Comparison of ENCODE assay signal across 1 fruit fly cellular context in the genomic region with DNA sequence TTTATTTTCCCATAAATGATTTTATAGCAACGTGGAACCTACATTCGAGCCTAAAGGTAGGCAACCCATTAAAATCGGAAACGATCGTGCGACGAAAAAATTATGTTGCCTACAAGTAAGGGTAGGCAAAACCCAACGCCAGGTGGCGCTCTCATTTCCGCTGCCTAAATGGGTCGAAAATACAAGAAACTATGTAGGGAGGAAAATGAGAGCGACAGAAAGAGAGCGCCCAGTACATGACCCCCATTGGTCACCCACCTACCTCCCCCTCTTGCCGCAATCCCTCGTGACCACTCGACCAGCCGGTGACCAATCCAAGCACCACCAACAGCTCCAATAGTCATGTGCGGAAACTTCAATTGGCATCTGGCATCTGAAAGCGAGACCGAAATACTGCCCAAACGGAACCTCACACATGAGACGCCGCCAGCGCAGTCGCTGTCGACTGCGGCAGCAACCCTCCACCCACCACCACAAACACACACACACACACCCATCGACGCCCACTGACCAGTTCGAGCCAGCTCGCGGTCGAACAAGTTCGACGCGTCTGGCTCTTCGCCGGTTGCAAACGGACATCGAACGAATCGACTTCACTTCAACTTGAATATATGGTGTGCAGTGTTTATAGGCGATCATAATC.
TF ChIP-seq lines count a peak whose summit lies in the region.

No protein-coding gene starts in this region.

TF ChIP-seq in whole organism, embryonic, 481 proteins besides CTCF, POLR2A, EP300 and RAD21 (continued from another document and continues in another):
- TF ChIP-seq Scr (GFP tag; IDR thresholded peaks at IDR 0.05; lab: Robert Waterston, UW; ENCODE audit: partially characterized antibody), result no peak
- TF ChIP-seq schlank (tag; optimal IDR thresholded peaks at IDR 0.05; lab: Kevin White, UChicago), result peak; percentile 55
- TF ChIP-seq fd64A (GFP tag; optimal IDR thresholded peaks at IDR 0.05; lab: Kevin White, UChicago), result peak; percentile 61
- TF ChIP-seq Nf-YC (tag; optimal IDR thresholded peaks at IDR 0.05; lab: Kevin White, UChicago), result peak; percentile 94
- TF ChIP-seq HHEX (GFP tag; optimal IDR thresholded peaks at IDR 0.05; lab: Kevin White, UChicago), result peak; percentile 88
- peak; percentile 79 for TF ChIP-seq CG17359 (tag; optimal IDR thresholded peaks at IDR 0.05; lab: Kevin White, UChicago)
- peak; percentile 65 for TF ChIP-seq CG3163 (GFP tag; optimal IDR thresholded peaks at IDR 0.05; lab: Kevin White, UChicago)
- TF ChIP-seq bbx (GFP tag; IDR thresholded peaks at IDR 0.05; lab: Robert Waterston, UW; ENCODE audit: partially characterized antibody), result no peak
- TF ChIP-seq Mad (GFP tag; optimal IDR thresholded peaks at IDR 0.05; lab: Kevin White, UChicago), result peak; percentile 74
- no peak for TF ChIP-seq Poxn (GFP tag; IDR thresholded peaks at IDR 0.05; lab: Robert Waterston, UW)
- peak; percentile 71 for TF ChIP-seq nau (GFP tag; optimal IDR thresholded peaks at IDR 0.05; lab: Kevin White, UChicago)
- peak; percentile 47 for TF ChIP-seq CrebB (tag; optimal IDR thresholded peaks at IDR 0.05; lab: Kevin White, UChicago)
- TF ChIP-seq chinmo (GFP tag; IDR thresholded peaks at IDR 0.05; lab: Robert Waterston, UW; ENCODE audit: partially characterized antibody), result no peak
- TF ChIP-seq stc (GFP tag; IDR thresholded peaks at IDR 0.05; lab: Robert Waterston, UW), result peak; percentile 84
- TF ChIP-seq ham (GFP tag; IDR thresholded peaks at IDR 0.05; lab: Robert Waterston, UW), result peak; percentile 52; the same call in 1 of the 2 replicates
- peak; percentile 63 for TF ChIP-seq zfh2 (GFP tag; optimal IDR thresholded peaks at IDR 0.05; lab: Kevin White, UChicago)
- peak; percentile 78 for TF ChIP-seq ttk (GFP tag; IDR thresholded peaks at IDR 0.05; lab: Robert Waterston, UW)
- peak; percentile 73 for TF ChIP-seq CG15269 (tag; optimal IDR thresholded peaks at IDR 0.05; lab: Kevin White, UChicago)
- TF ChIP-seq CG15696 (tag; optimal IDR thresholded peaks at IDR 0.05; lab: Kevin White, UChicago), result peak; percentile 74
- TF ChIP-seq CG10654 (GFP tag; optimal IDR thresholded peaks at IDR 0.05; lab: Kevin White, UChicago), result peak; percentile 87
- peak; percentile 57 for TF ChIP-seq org-1 (GFP tag; optimal IDR thresholded peaks at IDR 0.05; lab: Kevin White, UChicago)
- TF ChIP-seq tll (GFP tag; optimal IDR thresholded peaks at IDR 0.05; lab: Kevin White, UChicago), result no peak
- no peak for TF ChIP-seq eve (GFP tag; optimal IDR thresholded peaks at IDR 0.05; lab: Kevin White, UChicago)
- peak; percentile 78 for TF ChIP-seq her (GFP tag; optimal IDR thresholded peaks at IDR 0.05; lab: Kevin White, UChicago)
- TF ChIP-seq crp (GFP tag; optimal IDR thresholded peaks at IDR 0.05; lab: Kevin White, UChicago), result peak in 1 of 2 experiments; percentile 42
- peak; percentile 77 for TF ChIP-seq repo (GFP tag; optimal IDR thresholded peaks at IDR 0.05; lab: Kevin White, UChicago)
- TF ChIP-seq ara (GFP tag; IDR thresholded peaks at IDR 0.05; lab: Robert Waterston, UW), result peak; percentile 73
- peak; percentile 75 for TF ChIP-seq maf-S (GFP tag; optimal IDR thresholded peaks at IDR 0.05; lab: Kevin White, UChicago)
- peak; percentile 91 for TF ChIP-seq Nf-YB (GFP tag; optimal IDR thresholded peaks at IDR 0.05; lab: Kevin White, UChicago)
- peak; percentile 14; the same call in 1 of the 2 replicates for TF ChIP-seq klu (GFP tag; IDR thresholded peaks at IDR 0.05; lab: Robert Waterston, UW)
- peak; percentile 85 for TF ChIP-seq CG32532 (GFP tag; IDR thresholded peaks at IDR 0.05; lab: Robert Waterston, UW)
- TF ChIP-seq pan (optimal IDR thresholded peaks at IDR 0.05; lab: Kevin White, UChicago), result no peak
- peak in 1 of 2 experiments; percentile 81 for TF ChIP-seq pan (GFP tag; optimal IDR thresholded peaks at IDR 0.05 in 1 of 2, IDR thresholded peaks at IDR 0.05 in 1 of 2)
- TF ChIP-seq cad (GFP tag; optimal IDR thresholded peaks at IDR 0.05; lab: Kevin White, UChicago), result no peak
- peak; percentile 63 for TF ChIP-seq CG11247 (GFP tag; IDR thresholded peaks at IDR 0.05; lab: Robert Waterston, UW)
- TF ChIP-seq Adf1 (GFP tag; IDR thresholded peaks at IDR 0.05; lab: Robert Waterston, UW), result peak; percentile 86
- peak; percentile 96 for TF ChIP-seq CG5180 (GFP tag; optimal IDR thresholded peaks at IDR 0.05; lab: Kevin White, UChicago)
- peak; percentile 50 for TF ChIP-seq stwl (tag; optimal IDR thresholded peaks at IDR 0.05; lab: Kevin White, UChicago)
- TF ChIP-seq CG12155 (GFP tag; optimal IDR thresholded peaks at IDR 0.05; lab: Kevin White, UChicago), result peak; percentile 32
- peak; percentile 70 for TF ChIP-seq CG10959 (GFP tag; IDR thresholded peaks at IDR 0.05; lab: Robert Waterston, UW)
- no peak for TF ChIP-seq Dfd (GFP tag; optimal IDR thresholded peaks at IDR 0.05; lab: Kevin White, UChicago)
- TF ChIP-seq unpg (GFP tag; optimal IDR thresholded peaks at IDR 0.05; lab: Kevin White, UChicago), result peak; percentile 85
- peak; percentile 70 for TF ChIP-seq CG16863 (GFP tag; optimal IDR thresholded peaks at IDR 0.05; lab: Kevin White, UChicago)
- peak; percentile 70 for TF ChIP-seq gsb-n (tag; optimal IDR thresholded peaks at IDR 0.05; lab: Kevin White, UChicago)
- no peak; the same call in 1 of the 2 replicates for TF ChIP-seq toy (GFP tag; IDR thresholded peaks at IDR 0.05; lab: Robert Waterston, UW)
- TF ChIP-seq Lpt (GFP tag; optimal IDR thresholded peaks at IDR 0.05; lab: Kevin White, UChicago), result no peak
- TF ChIP-seq Hmx (GFP tag; optimal IDR thresholded peaks at IDR 0.05; lab: Kevin White, UChicago), result peak; percentile 13
- peak; percentile 76 to 82 for TF ChIP-seq chif (GFP tag; optimal IDR thresholded peaks at IDR 0.05; lab: Kevin White, UChicago)
- TF ChIP-seq CG1603 (tag; optimal IDR thresholded peaks at IDR 0.05; lab: Kevin White, UChicago), result peak; percentile 73
- peak; percentile 28 for TF ChIP-seq Sry-δ (GFP tag; optimal IDR thresholded peaks at IDR 0.05; lab: Kevin White, UChicago)
- TF ChIP-seq ems (GFP tag; optimal IDR thresholded peaks at IDR 0.05; lab: Kevin White, UChicago), result peak; percentile 46
- TF ChIP-seq CG8924 (tag; optimal IDR thresholded peaks at IDR 0.05; lab: Kevin White, UChicago), result peak; percentile 24
- TF ChIP-seq pita (GFP tag; optimal IDR thresholded peaks at IDR 0.05; lab: Kevin White, UChicago), result peak; percentile 43
- TF ChIP-seq sqz (GFP tag; optimal IDR thresholded peaks at IDR 0.05; lab: Kevin White, UChicago), result peak; percentile 75
- TF ChIP-seq CG10979 (tag; optimal IDR thresholded peaks at IDR 0.05; lab: Kevin White, UChicago), result peak; percentile 84
- peak; percentile 79 for TF ChIP-seq Fer3 (tag; optimal IDR thresholded peaks at IDR 0.05; lab: Kevin White, UChicago)
- TF ChIP-seq grn (GFP tag; optimal IDR thresholded peaks at IDR 0.05; lab: Kevin White, UChicago), result no peak
- peak; percentile 41; the same call in 1 of the 4 replicates for TF ChIP-seq Gug (GFP tag; IDR thresholded peaks at IDR 0.05; lab: Robert Waterston, UW)
- TF ChIP-seq Rx (GFP tag; IDR thresholded peaks at IDR 0.05; lab: Robert Waterston, UW), result peak; percentile 83; the same call in 1 of the 2 replicates
- TF ChIP-seq CG7556 (GFP tag; optimal IDR thresholded peaks at IDR 0.05; lab: Kevin White, UChicago), result peak; percentile 37
- TF ChIP-seq peb (GFP tag; IDR thresholded peaks at IDR 0.05; lab: Robert Waterston, UW), result 0 out of 2 replicates have a peak, but pooled peaks have one; percentile 14
- TF ChIP-seq lov (optimal IDR thresholded peaks at IDR 0.05; lab: Kevin White, UChicago), result no peak
- peak; percentile 94 for TF ChIP-seq lov (GFP tag; IDR thresholded peaks at IDR 0.05; lab: Robert Waterston, UW)
- no peak for TF ChIP-seq Ravus (GFP tag; IDR thresholded peaks at IDR 0.05; lab: Robert Waterston, UW)
- TF ChIP-seq dimm (GFP tag; IDR thresholded peaks at IDR 0.05; lab: Robert Waterston, UW), result peak; percentile 39; the same call in 1 of the 2 replicates
- peak; percentile 85 for TF ChIP-seq CG2875 (GFP tag; optimal IDR thresholded peaks at IDR 0.05; lab: Kevin White, UChicago)
- peak; percentile 91 for TF ChIP-seq CG9876 (GFP tag; optimal IDR thresholded peaks at IDR 0.05; lab: Kevin White, UChicago)
- TF ChIP-seq CG3726 (GFP tag; IDR thresholded peaks at IDR 0.05; lab: Robert Waterston, UW), result 0 out of 3 replicates have a peak, but pooled peaks have one; percentile 28
- TF ChIP-seq CG4282 (GFP tag; optimal IDR thresholded peaks at IDR 0.05; lab: Kevin White, UChicago), result peak; percentile 35
- no peak for TF ChIP-seq tap (tag; optimal IDR thresholded peaks at IDR 0.05; lab: Kevin White, UChicago)
- peak; percentile 80 for TF ChIP-seq CG13775 (GFP tag; optimal IDR thresholded peaks at IDR 0.05; lab: Kevin White, UChicago)
- peak; percentile 87 for TF ChIP-seq CG33557 (GFP tag; optimal IDR thresholded peaks at IDR 0.05; lab: Kevin White, UChicago)
- peak; percentile 67 to 83 for TF ChIP-seq dpn (GFP tag; optimal IDR thresholded peaks at IDR 0.05; lab: Kevin White, UChicago)
- peak; percentile 73 for TF ChIP-seq CG6654 (GFP tag; optimal IDR thresholded peaks at IDR 0.05; lab: Kevin White, UChicago)
- peak; percentile 41; the same call in 1 of the 2 replicates for TF ChIP-seq al (GFP tag; IDR thresholded peaks at IDR 0.05; lab: Robert Waterston, UW)
- peak; percentile 85 for TF ChIP-seq CG6813 (GFP tag; optimal IDR thresholded peaks at IDR 0.05; lab: Kevin White, UChicago)
- TF ChIP-seq Sin3A (optimal IDR thresholded peaks at IDR 0.05; lab: Kevin White, UChicago), result no peak
- peak; percentile 76 for TF ChIP-seq CG14050 (GFP tag; IDR thresholded peaks at IDR 0.05; lab: Robert Waterston, UW)
- peak; percentile 3 for TF ChIP-seq yki (optimal IDR thresholded peaks at IDR 0.05; lab: Kevin White, UChicago)
- TF ChIP-seq hbn (GFP tag; IDR thresholded peaks at IDR 0.05; lab: Robert Waterston, UW; ENCODE audit: partially characterized antibody), result no peak
- TF ChIP-seq NFAT (GFP tag; IDR thresholded peaks at IDR 0.05; lab: Robert Waterston, UW), result peak; percentile 84
- peak; percentile 56; the same call in 1 of the 2 replicates for TF ChIP-seq CG4360 (GFP tag; IDR thresholded peaks at IDR 0.05; lab: Robert Waterston, UW)
- peak; percentile 89 for TF ChIP-seq sens-2 (GFP tag; IDR thresholded peaks at IDR 0.05; lab: Robert Waterston, UW)
- peak; percentile 82 for TF ChIP-seq CG11085 (GFP tag; IDR thresholded peaks at IDR 0.05; lab: Robert Waterston, UW)
- no peak for TF ChIP-seq mld (GFP tag; IDR thresholded peaks at IDR 0.05; lab: Robert Waterston, UW; ENCODE audit: partially characterized antibody)
- peak; percentile 84 for TF ChIP-seq CG10543 (GFP tag; optimal IDR thresholded peaks at IDR 0.05; lab: Kevin White, UChicago)
- peak; percentile 53 for TF ChIP-seq CG4854 (GFP tag; optimal IDR thresholded peaks at IDR 0.05; lab: Kevin White, UChicago)
- peak; percentile 60 for TF ChIP-seq Hey (tag; optimal IDR thresholded peaks at IDR 0.05; lab: Kevin White, UChicago)
- TF ChIP-seq CG8359 (GFP tag; optimal IDR thresholded peaks at IDR 0.05; lab: Kevin White, UChicago; ENCODE audit: borderline replicate concordance), result peak; percentile 63
- TF ChIP-seq ase (GFP tag; IDR thresholded peaks at IDR 0.05; lab: Robert Waterston, UW), result peak; percentile 74; the same call in 2 of the 3 replicates
- TF ChIP-seq BEAF-32 (GFP tag; optimal IDR thresholded peaks at IDR 0.05; lab: Kevin White, UChicago), result no peak
- peak; percentile 63 for TF ChIP-seq ap (GFP tag; IDR thresholded peaks at IDR 0.05; lab: Robert Waterston, UW)
- peak; percentile 77 for TF ChIP-seq chn (GFP tag; optimal IDR thresholded peaks at IDR 0.05; lab: Kevin White, UChicago)
- TF ChIP-seq Eip74EF (GFP tag; optimal IDR thresholded peaks at IDR 0.05; lab: Kevin White, UChicago), result no peak
- TF ChIP-seq Opbp (GFP tag; IDR thresholded peaks at IDR 0.05; lab: Robert Waterston, UW; ENCODE audit: partially characterized antibody), result peak; percentile 45; the same call in 1 of the 3 replicates
- TF ChIP-seq YL-1 (GFP tag; optimal IDR thresholded peaks at IDR 0.05; lab: Kevin White, UChicago), result peak; percentile 85
- TF ChIP-seq fu2 (GFP tag; optimal IDR thresholded peaks at IDR 0.05; lab: Kevin White, UChicago), result peak; percentile 52
- peak; percentile 95 for TF ChIP-seq MTF-1 (GFP tag; optimal IDR thresholded peaks at IDR 0.05; lab: Kevin White, UChicago; ENCODE audit: borderline replicate concordance)
- peak; percentile 46; the same call in 1 of the 3 replicates for TF ChIP-seq z (GFP tag; IDR thresholded peaks at IDR 0.05; lab: Robert Waterston, UW)
- no peak for TF ChIP-seq CG10462 (GFP tag; optimal IDR thresholded peaks at IDR 0.05; lab: Kevin White, UChicago)
- peak; percentile 75 for TF ChIP-seq CG17385 (GFP tag; optimal IDR thresholded peaks at IDR 0.05; lab: Kevin White, UChicago)
- TF ChIP-seq CG10274 (GFP tag; optimal IDR thresholded peaks at IDR 0.05; lab: Kevin White, UChicago), result peak; percentile 84
- TF ChIP-seq pb (GFP tag; optimal IDR thresholded peaks at IDR 0.05; lab: Kevin White, UChicago), result peak; percentile 84
- peak; percentile 40 to 67 for TF ChIP-seq Hr51 (GFP tag; optimal IDR thresholded peaks at IDR 0.05; lab: Kevin White, UChicago)
- peak; percentile 25; the same call in 1 of the 2 replicates for TF ChIP-seq CkIIα-i1 (GFP tag; IDR thresholded peaks at IDR 0.05; lab: Robert Waterston, UW)
- peak; percentile 60; the same call in 1 of the 3 replicates for TF ChIP-seq CG7357 (GFP tag; IDR thresholded peaks at IDR 0.05; lab: Robert Waterston, UW)
- peak; percentile 74 for TF ChIP-seq CG17361 (GFP tag; IDR thresholded peaks at IDR 0.05; lab: Robert Waterston, UW)
- TF ChIP-seq h (optimal IDR thresholded peaks at IDR 0.05; lab: Kevin White, UChicago), result no peak
- peak; percentile 96 for TF ChIP-seq NfI (GFP tag; optimal IDR thresholded peaks at IDR 0.05; lab: Kevin White, UChicago)
- TF ChIP-seq lola (GFP tag; optimal IDR thresholded peaks at IDR 0.05; lab: Kevin White, UChicago), result peak in 1 of 3 experiments; percentile 64
- TF ChIP-seq cg (GFP tag; optimal IDR thresholded peaks at IDR 0.05; lab: Kevin White, UChicago), result peak; percentile 54
- 0 out of 3 replicates have a peak, but pooled peaks have one; percentile 63 for TF ChIP-seq C15 (GFP tag; IDR thresholded peaks at IDR 0.05; lab: Robert Waterston, UW)
- TF ChIP-seq Kr (GFP tag; optimal IDR thresholded peaks at IDR 0.05; lab: Kevin White, UChicago), result peak; percentile 78
- TF ChIP-seq psq (GFP tag; optimal IDR thresholded peaks at IDR 0.05; lab: Kevin White, UChicago), result peak; percentile 59
- peak; percentile 56 for TF ChIP-seq HLH54F (GFP tag; optimal IDR thresholded peaks at IDR 0.05; lab: Kevin White, UChicago)
- TF ChIP-seq Dek (tag; optimal IDR thresholded peaks at IDR 0.05; lab: Kevin White, UChicago), result peak; percentile 45
- peak; percentile 46 for TF ChIP-seq Bdp1 (GFP tag; optimal IDR thresholded peaks at IDR 0.05; lab: Kevin White, UChicago)
- peak; percentile 82; the same call in 2 of the 3 replicates for TF ChIP-seq Optix (GFP tag; IDR thresholded peaks at IDR 0.05; lab: Robert Waterston, UW)
- peak; percentile 62 for TF ChIP-seq CG18011 (GFP tag; optimal IDR thresholded peaks at IDR 0.05; lab: Kevin White, UChicago)
